Worm (Caenorhabditis elegans) whole organism, midembryonic: Measurements from ENCODE around the gene pelo-1.
A peak's percentile ranks its signal among the peaks of the same experiment; 100 is the strongest.

ENCODE experiments used
- T22C8.4 ChIP-seq: fragments of 200-800 bp; sonication (Bioruptor generic); IDR thresholded peaks from 2 replicates; pipeline ENCODE4 v1.3.6; 2022; ENCODE audit warnings: missing genetic modification characterization, missing compliant biosample characterization
- cog-1 ChIP-seq: sonication (generic microtip); optimal IDR thresholded peaks from 2 replicates; lab custom pipeline; 2016; ENCODE audit warnings: missing genetic modification characterization, missing compliant biosample characterization
- flt-1 ChIP-seq: fragments of 200-800 bp; sonication (Bioruptor generic); IDR thresholded peaks from 2 replicates; pipeline ENCODE4 v1.3.6; 2022; ENCODE audit warnings: missing genetic modification characterization, missing compliant biosample characterization
- klf-2 ChIP-seq: fragments of 200-800 bp; sonication (Bioruptor generic); conservative IDR thresholded peaks from 2 replicates; pipeline ENCODE4 v1.3.6; 2022; ENCODE audit warnings: missing genetic modification reagents, missing genetic modification characterization, missing compliant biosample characterization
- med-1 ChIP-seq: sonication (generic microtip); optimal IDR thresholded peaks from 2 replicates; lab custom pipeline; 2017; ENCODE audit warnings: missing genetic modification characterization, mild to moderate bottlenecking, missing compliant biosample characterization, antibody characterized with exemption, missing genetic modification reagents; ENCODE audit not compliant: insufficient read depth
- ref-1 ChIP-seq: fragments of 200-800 bp; sonication (Bioruptor generic); conservative IDR thresholded peaks from 2 replicates; pipeline ENCODE4 v1.3.6; 2022; ENCODE audit warnings: missing genetic modification reagents, missing genetic modification characterization, missing compliant biosample characterization
- tab-1 ChIP-seq: fragments of 200-800 bp; sonication (Bioruptor generic); IDR thresholded peaks from 2 replicates; pipeline ENCODE4 v1.3.6; 2022; ENCODE audit warnings: missing genetic modification characterization, missing compliant biosample characterization
- ztf-23 ChIP-seq: fragments of 200-800 bp; sonication (Bioruptor generic); IDR thresholded peaks from 2 replicates; pipeline ENCODE4 v1.3.6; 2022; ENCODE audit warnings: missing genetic modification reagents, missing genetic modification characterization, missing compliant biosample characterization
- ztf-29 ChIP-seq: fragments of 200-800 bp; sonication (Bioruptor generic); IDR thresholded peaks from 2 replicates; pipeline ENCODE4 v1.3.6; 2022; ENCODE audit warnings: missing genetic modification reagents, missing genetic modification characterization, missing compliant biosample characterization

The pelo-1 gene

DNA sequence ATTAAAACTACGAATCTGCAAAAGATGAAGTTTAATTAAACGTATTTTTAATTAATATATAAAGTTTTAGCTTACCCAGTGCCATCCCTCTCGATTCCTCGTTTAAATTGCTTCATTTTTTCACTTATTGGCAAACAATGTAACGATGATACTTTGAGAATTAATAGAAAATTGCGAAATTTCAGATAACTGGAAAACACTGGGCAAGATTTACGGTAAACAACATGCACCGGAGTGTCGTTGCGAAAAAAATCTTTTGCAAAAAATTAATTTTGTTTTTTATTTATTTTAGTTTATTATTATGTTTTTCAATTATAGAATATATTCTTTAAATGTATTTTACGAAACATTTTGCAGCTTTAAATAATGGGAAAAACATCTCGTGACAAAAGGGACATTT lies at the start of gene pelo-1, which contains the start of gene R74.7:
Gene pelo-1, minus strand, starts transcription at position 151 of the 400 bp plus-strand sequence.
Gene R74.7, plus strand, starts transcription at position 358 of the 400 bp plus-strand sequence.
- no peak for TF ChIP-seq tab-1 (GFP tag; lab: Robert Waterston, UW)
- TF ChIP-seq flt-1 (GFP tag; lab: Robert Waterston, UW), result no peak
- no peak for TF ChIP-seq klf-2 (GFP tag; lab: Robert Waterston, UW)

DNA sequence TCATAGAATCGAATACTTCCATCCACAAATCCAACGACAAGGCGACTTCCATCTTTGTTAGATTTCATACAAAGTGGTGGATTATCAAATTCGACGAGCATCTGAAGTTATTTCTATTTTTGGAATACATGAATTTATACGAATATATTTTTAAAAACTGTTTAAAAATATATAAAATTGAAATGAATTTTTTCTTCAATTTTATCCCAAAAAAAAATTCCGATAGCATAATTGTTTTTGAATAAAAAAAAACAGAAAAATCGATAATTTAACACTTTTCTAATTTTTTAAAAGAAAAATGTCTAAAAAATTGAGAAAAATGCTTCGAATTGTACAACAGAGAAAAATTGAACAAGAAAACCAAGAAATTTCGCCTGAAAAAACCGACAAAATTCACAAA lies 43.5 kb upstream of the pelo-1 start, which contains the start of gene Y44F5A.1:
Gene Y44F5A.1, minus strand, starts transcription at position 101 of the 400 bp plus-strand sequence.
- TF ChIP-seq ref-1 (GFP tag; lab: Robert Waterston, UW) (no peak), flt-1 (GFP tag; lab: Robert Waterston, UW) (no peak), klf-2 (GFP tag; lab: Robert Waterston, UW) (no peak), ztf-29 (GFP tag; lab: Robert Waterston, UW) (no peak), T22C8.4 (GFP tag; lab: Robert Waterston, UW) (no peak), cog-1 (tag; lab: Kevin White, UChicago) (no peak), med-1 (no peak), tab-1 (GFP tag; lab: Robert Waterston, UW) (no peak), ztf-23 (GFP tag; lab: Robert Waterston, UW) (no peak)

DNA sequence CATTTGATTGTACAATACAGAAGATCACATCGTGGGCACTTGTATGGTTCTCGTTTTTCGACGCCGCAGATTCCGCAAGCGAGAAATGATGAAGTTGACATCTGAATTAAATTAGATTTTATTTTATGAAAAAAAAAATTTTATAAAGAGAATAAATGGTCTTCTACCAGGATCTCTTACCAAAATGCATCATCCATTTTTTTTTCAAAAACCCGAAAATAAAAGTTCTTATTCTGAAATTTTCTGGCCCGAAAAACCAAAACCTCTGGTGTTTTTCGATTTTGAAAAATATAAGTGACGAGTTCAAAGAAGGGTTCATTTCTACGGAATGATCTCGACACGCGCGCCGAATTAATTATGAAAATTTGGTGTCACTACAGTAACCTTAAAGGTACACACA lies 40.3 kb upstream of the pelo-1 start, which contains the start of gene zhit-2:
Gene zhit-2, minus strand, starts transcription at position 101 of the 400 bp plus-strand sequence.
- TF ChIP-seq tab-1 (GFP tag; lab: Robert Waterston, UW) (no peak), T22C8.4 (GFP tag; lab: Robert Waterston, UW) (no peak), ztf-23 (GFP tag; lab: Robert Waterston, UW) (no peak), klf-2 (GFP tag; lab: Robert Waterston, UW) (no peak), med-1 (no peak), ref-1 (GFP tag; lab: Robert Waterston, UW) (no peak), cog-1 (tag; lab: Kevin White, UChicago) (no peak), ztf-29 (GFP tag; lab: Robert Waterston, UW) (no peak), flt-1 (GFP tag; lab: Robert Waterston, UW) (no peak)

DNA sequence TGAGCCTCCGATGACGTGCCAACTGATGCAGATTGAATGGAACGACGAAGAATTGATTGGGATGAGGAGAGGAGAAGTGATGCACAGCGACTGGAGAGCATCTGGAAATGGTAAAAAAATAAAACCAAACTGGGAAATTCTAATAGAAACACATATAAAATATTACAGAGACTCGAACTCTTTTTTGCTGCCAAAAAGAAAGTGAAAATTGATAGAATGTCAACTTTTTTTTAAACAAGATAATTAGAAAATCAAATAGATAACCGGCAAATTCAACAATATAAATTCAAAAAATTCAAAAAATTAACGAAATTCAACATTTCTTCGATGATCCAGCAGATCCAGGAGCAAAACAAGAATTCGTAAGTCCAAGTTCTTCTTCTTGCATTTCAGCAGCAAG lies 39.4 kb upstream of the pelo-1 start, which contains the start of gene mrpl-21:
Gene mrpl-21, minus strand, starts transcription at position 101 of the 400 bp plus-strand sequence.
- no peak for TF ChIP-seq tab-1 (GFP tag; lab: Robert Waterston, UW)
- no peak for TF ChIP-seq T22C8.4 (GFP tag; lab: Robert Waterston, UW)
- TF ChIP-seq med-1, result no peak
- TF ChIP-seq ztf-29 (GFP tag; lab: Robert Waterston, UW), result no peak
- no peak for TF ChIP-seq klf-2 (GFP tag; lab: Robert Waterston, UW)
- TF ChIP-seq ref-1 (GFP tag; lab: Robert Waterston, UW), result no peak
- TF ChIP-seq ztf-23 (GFP tag; lab: Robert Waterston, UW), result no peak
- no peak for TF ChIP-seq cog-1 (tag; lab: Kevin White, UChicago)
- TF ChIP-seq flt-1 (GFP tag; lab: Robert Waterston, UW), result no peak

DNA sequence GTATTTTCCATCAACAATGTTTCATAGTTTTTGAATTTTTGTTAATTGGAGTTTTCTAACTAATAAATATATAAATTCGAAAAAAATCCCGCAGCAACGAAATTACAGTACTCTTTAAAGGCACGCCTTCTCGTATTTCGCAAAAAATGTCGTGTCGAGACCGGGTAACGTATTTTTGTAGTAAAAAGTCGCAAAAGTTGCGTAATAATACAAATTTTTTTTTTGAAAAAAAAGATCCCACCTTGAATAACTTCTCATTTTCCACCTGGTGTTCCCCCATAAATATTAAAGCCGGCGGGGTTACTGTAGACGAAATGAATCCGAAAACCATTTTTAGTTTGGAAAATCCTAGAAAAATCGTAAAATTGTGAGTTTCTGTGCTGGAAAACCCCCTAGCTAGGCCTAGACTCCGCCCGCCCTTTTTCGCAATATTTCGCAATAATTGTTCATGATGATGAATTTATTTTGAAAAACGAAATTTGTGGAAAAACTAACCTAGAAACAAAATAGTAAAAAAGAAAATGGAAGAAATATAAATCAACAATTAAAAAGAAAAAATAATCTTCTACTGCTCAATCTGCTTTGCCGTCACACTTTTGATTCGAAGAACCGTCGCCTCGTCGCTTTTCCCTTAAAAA lies 38.3 kb upstream of the pelo-1 start, which contains the start of gene F43C1.7:
Gene F43C1.7, minus strand, starts transcription at position 351 of the 638 bp plus-strand sequence.
- TF ChIP-seq med-1 (no peak), ztf-29 (GFP tag; lab: Robert Waterston, UW) (no peak), ref-1 (GFP tag; lab: Robert Waterston, UW) (no peak), flt-1 (GFP tag; lab: Robert Waterston, UW) (no peak), ztf-23 (GFP tag; lab: Robert Waterston, UW) (no peak), tab-1 (GFP tag; lab: Robert Waterston, UW) (no peak), klf-2 (GFP tag; lab: Robert Waterston, UW) (no peak), cog-1 (tag; lab: Kevin White, UChicago) (no peak), T22C8.4 (GFP tag; lab: Robert Waterston, UW) (no peak)

DNA sequence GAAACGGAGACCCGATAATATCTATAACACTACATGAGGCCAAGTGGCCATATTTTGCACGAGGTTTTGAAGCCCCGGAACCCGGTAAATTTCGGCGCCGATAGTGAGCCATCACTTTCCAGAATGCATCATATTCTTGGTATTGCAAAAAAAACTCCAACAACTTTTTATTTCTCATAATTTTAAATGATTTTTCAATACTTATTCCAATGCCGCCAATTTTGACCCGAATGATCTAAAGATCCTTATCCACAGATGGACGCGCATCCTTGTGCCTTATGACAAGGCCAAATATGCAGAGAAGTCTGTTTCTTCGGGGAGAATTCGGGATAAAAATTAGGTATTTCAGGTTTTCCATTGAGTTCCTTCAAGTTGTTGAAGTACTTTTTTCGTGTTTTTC lies 37.2 kb upstream of the pelo-1 start:
- no peak for TF ChIP-seq ref-1 (GFP tag; lab: Robert Waterston, UW)
- no peak for TF ChIP-seq klf-2 (GFP tag; lab: Robert Waterston, UW)
- no peak for TF ChIP-seq flt-1 (GFP tag; lab: Robert Waterston, UW)
- TF ChIP-seq med-1, result no peak
- TF ChIP-seq tab-1 (GFP tag; lab: Robert Waterston, UW), result no peak

DNA sequence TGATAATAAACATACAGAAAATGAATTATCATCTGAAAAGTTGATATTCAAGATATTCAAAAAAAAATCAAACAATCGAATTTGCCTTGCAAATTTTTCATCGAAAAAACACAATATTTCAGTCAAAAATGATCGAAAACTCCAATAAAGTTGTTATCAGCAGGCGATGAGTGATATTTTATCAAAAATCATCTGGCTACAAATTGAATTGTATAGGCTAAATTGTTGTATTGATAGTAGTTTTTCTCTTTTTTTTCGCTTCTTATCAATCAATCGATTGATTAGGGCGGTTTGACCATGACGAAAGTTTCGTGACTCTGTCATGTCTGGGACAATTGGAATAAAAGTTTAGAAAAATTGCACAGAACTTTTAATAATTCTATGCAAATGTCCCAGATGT lies 36.1 kb upstream of the pelo-1 start:
- no peak for TF ChIP-seq T22C8.4 (GFP tag; lab: Robert Waterston, UW)
- TF ChIP-seq ref-1 (GFP tag; lab: Robert Waterston, UW), result no peak
- TF ChIP-seq med-1, result no peak
- TF ChIP-seq ztf-29 (GFP tag; lab: Robert Waterston, UW), result no peak
- TF ChIP-seq klf-2 (GFP tag; lab: Robert Waterston, UW), result no peak
- TF ChIP-seq cog-1 (tag; lab: Kevin White, UChicago), result no peak
- TF ChIP-seq flt-1 (GFP tag; lab: Robert Waterston, UW), result no peak
- no peak for TF ChIP-seq ztf-23 (GFP tag; lab: Robert Waterston, UW)
- TF ChIP-seq tab-1 (GFP tag; lab: Robert Waterston, UW), result no peak

DNA sequence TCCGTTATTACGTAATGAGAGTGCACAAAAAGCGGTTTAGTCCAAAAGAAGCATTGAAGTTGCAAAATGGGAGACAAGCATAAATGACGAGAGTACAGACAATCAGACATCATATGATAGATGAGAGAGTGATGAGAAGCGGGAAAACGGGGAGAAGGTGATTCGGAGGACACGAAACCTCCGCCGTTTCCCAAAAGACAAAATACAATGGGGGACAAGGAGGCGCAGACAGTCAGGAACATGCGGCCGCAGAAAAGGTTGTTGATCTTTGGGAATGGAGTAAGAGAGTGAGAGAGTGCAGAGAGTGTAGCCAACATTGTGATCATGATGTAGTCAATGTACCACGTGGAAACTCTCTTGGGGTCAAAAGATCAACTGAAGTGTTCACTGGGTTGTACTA lies 33.6 kb upstream of the pelo-1 start:
- TF ChIP-seq med-1 (no peak), ref-1 (GFP tag; lab: Robert Waterston, UW) (no peak), flt-1 (GFP tag; lab: Robert Waterston, UW) (0 out of 2 replicates have a peak, but pooled peaks have one; percentile 44), ztf-23 (GFP tag; lab: Robert Waterston, UW) (0 out of 2 replicates have a peak, but pooled peaks have one; percentile 36), klf-2 (GFP tag; lab: Robert Waterston, UW) (no peak), cog-1 (tag; lab: Kevin White, UChicago) (peak; percentile 89)

DNA sequence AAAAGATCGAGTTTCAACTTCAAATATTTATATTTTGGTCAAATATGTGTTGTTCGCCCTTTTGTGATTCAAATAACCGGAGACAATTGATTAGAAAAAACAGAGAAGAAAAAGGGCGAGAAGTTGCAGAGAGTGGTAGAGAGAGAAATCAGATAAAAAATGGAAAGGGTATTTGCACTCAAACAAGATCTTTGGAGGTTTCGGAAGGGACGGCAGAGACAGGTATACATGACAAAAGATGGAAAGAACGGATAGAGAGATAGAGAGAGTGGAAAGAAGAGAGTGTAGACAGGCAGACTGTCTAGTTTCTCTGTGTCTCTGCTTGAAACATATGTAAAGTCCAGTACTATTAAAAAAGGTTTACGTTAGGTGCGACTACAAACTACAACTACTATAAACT lies 32.2 kb upstream of the pelo-1 start:
- TF ChIP-seq med-1, result no peak
- no peak for TF ChIP-seq tab-1 (GFP tag; lab: Robert Waterston, UW)
